Worm (Caenorhabditis elegans): ENCODE measurements around the gene str-206.
A peak's percentile ranks its signal among the peaks of the same experiment; 100 is the strongest.

Gene str-206

ce11 chrV:6224984-6225617, 7.2 kb downstream of the str-206 start (continued):
- no peak for TF ChIP-seq F10E7.11 (tag; optimal IDR thresholded peaks at IDR 0.05)

- TF ChIP-seq egrh-3 (GFP tag; IDR thresholded peaks at IDR 0.05), result no peak
- no peak for TF ChIP-seq somi-1 (GFP tag; optimal IDR thresholded peaks at IDR 0.05)
- TF ChIP-seq hmg-20 (GFP tag; IDR thresholded peaks at IDR 0.05), result peak; percentile 25; the same call in 1 of the 2 replicates
- TF ChIP-seq snpc-4 (GFP tag; optimal IDR thresholded peaks at IDR 0.05), result no peak
- TF ChIP-seq snpc-4 (tag; optimal IDR thresholded peaks at IDR 0.05), result no peak
- no peak for TF ChIP-seq ekl-4 (GFP tag; IDR thresholded peaks at IDR 0.05)
- 0 out of 2 replicates have a peak, but pooled peaks have one; percentile 15 for TF ChIP-seq madf-3 (GFP tag; IDR thresholded peaks at IDR 0.05)
- TF ChIP-seq aptf-2 (GFP tag; conservative IDR thresholded peaks at IDR 0.05), result no peak
- TF ChIP-seq hrde-1 (tag; optimal IDR thresholded peaks at IDR 0.05; ENCODE audit: borderline replicate concordance), result no peak
- TF ChIP-seq attf-6 (GFP tag; IDR thresholded peaks at IDR 0.05), result no peak
- TF ChIP-seq ceh-58 (GFP tag; IDR thresholded peaks at IDR 0.05), result no peak
- no peak for TF ChIP-seq nfya-1 (tag; optimal IDR thresholded peaks at IDR 0.05; ENCODE audit: borderline replicate concordance, insufficient read depth)
- TF ChIP-seq ets-4 (GFP tag; optimal IDR thresholded peaks at IDR 0.05), result no peak
- TF ChIP-seq mcd-1 (GFP tag; IDR thresholded peaks at IDR 0.05), result peak; percentile 36; the same call in 1 of the 2 replicates
- TF ChIP-seq ztf-28 (GFP tag; IDR thresholded peaks at IDR 0.05), result no peak
- TF ChIP-seq tlf-1 (GFP tag; optimal IDR thresholded peaks at IDR 0.05), result no peak
- no peak for TF ChIP-seq akir-1 (GFP tag; optimal IDR thresholded peaks at IDR 0.05)
- TF ChIP-seq lin-40 (tag; optimal IDR thresholded peaks at IDR 0.05), result no peak
- no peak for TF ChIP-seq unc-62 (GFP tag; optimal IDR thresholded peaks at IDR 0.05)
- no peak for TF ChIP-seq egl-44 (GFP tag; IDR thresholded peaks at IDR 0.05)
- TF ChIP-seq pbrm-1 (GFP tag; IDR thresholded peaks at IDR 0.05), result no peak; the same call in 1 of the 2 replicates
- TF ChIP-seq nhr-80 (tag; optimal IDR thresholded peaks at IDR 0.05), result no peak
- TF ChIP-seq ceh-91 (GFP tag; IDR thresholded peaks at IDR 0.05), result no peak
- TF ChIP-seq F23B12.7 (tag; optimal IDR thresholded peaks at IDR 0.05; ENCODE audit: insufficient read depth), result no peak
- peak; percentile 23 for TF ChIP-seq nfyb-1 (GFP tag; IDR thresholded peaks at IDR 0.05)
- 0 out of 2 replicates have a peak, but pooled peaks have one; percentile 28 for TF ChIP-seq K11D2.4 (GFP tag; IDR thresholded peaks at IDR 0.05)
- no peak; the same call in 1 of the 2 replicates for TF ChIP-seq B0336.3 (GFP tag; IDR thresholded peaks at IDR 0.05)
- TF ChIP-seq dpl-1 (GFP tag; optimal IDR thresholded peaks at IDR 0.05), result no peak
- no peak for TF ChIP-seq atf-7 (tag; optimal IDR thresholded peaks at IDR 0.05)
- no peak for TF ChIP-seq F55B11.4 (tag; optimal IDR thresholded peaks at IDR 0.05; ENCODE audit: borderline replicate concordance, insufficient read depth)
- TF ChIP-seq tbx-9 (tag; optimal IDR thresholded peaks at IDR 0.05; ENCODE audit: borderline replicate concordance), result no peak
- no peak for TF ChIP-seq F49E8.2 (tag; optimal IDR thresholded peaks at IDR 0.05; ENCODE audit: insufficient read depth)
- no peak for TF ChIP-seq ztf-3 (GFP tag; optimal IDR thresholded peaks at IDR 0.05)
- no peak for TF ChIP-seq F10E7.11 (tag; optimal IDR thresholded peaks at IDR 0.05)
- no peak for TF ChIP-seq madf-10 (tag; optimal IDR thresholded peaks at IDR 0.05)
- no peak for TF ChIP-seq F37B4.10 (GFP tag; IDR thresholded peaks at IDR 0.05)
- TF ChIP-seq T26A5.8 (tag; optimal IDR thresholded peaks at IDR 0.05), result no peak
- TF ChIP-seq ZK185.1 (tag; optimal IDR thresholded peaks at IDR 0.05; ENCODE audit: poor library complexity, severe bottlenecking), result peak; percentile 6
- no peak for TF ChIP-seq lin-54 (GFP tag; optimal IDR thresholded peaks at IDR 0.05)
- TF ChIP-seq ceh-27 (GFP tag; optimal IDR thresholded peaks at IDR 0.05), result no peak
- TF ChIP-seq sdz-38 (tag; optimal IDR thresholded peaks at IDR 0.05), result no peak
- TF ChIP-seq ccch-3 (GFP tag; optimal IDR thresholded peaks at IDR 0.05), result no peak
- no peak for TF ChIP-seq ztf-18 (tag; optimal IDR thresholded peaks at IDR 0.05)
- TF ChIP-seq fkh-3 (tag; optimal IDR thresholded peaks at IDR 0.05), result no peak
Measured at ce11 chrV:6225745-6226528, 8.0 kb downstream of the str-206 start.

Measured in whole organism, young adult.